Worm (Caenorhabditis elegans) whole organism, young adult: ENCODE results near the gene Y82E9BR.10.
"Not testable (repeated sequence)": the region's sequence is repeated elsewhere in the genome, so short reads cannot be mapped to it uniquely, and the experiment has no call there.

ENCODE experiments used
- F23B12.7 ChIP-seq: sonication (generic microtip); optimal IDR thresholded peaks from 2 replicates; lab custom pipeline; 2017; ENCODE audit warnings: missing genetic modification characterization, mild to moderate bottlenecking, missing compliant biosample characterization, antibody characterized with exemption, moderate library complexity; ENCODE audit not compliant: insufficient read depth
- Y95B8A.8 ChIP-seq: fragments of 200-800 bp; sonication (Bioruptor generic); IDR thresholded peaks from 2 replicates; pipeline ENCODE4 v1.3.6; 2022; ENCODE audit warnings: missing genetic modification reagents, missing genetic modification characterization, missing compliant biosample characterization
- dpl-1 ChIP-seq: fragments of 150-350 bp; optimal IDR thresholded peaks from 2 replicates; lab custom pipeline; 2014; ENCODE audit warnings: missing biosample characterization, missing genetic modification reagents, missing genetic modification characterization
- gei-17 ChIP-seq: fragments of 200-800 bp; sonication (Bioruptor generic); optimal IDR thresholded peaks from 2 replicates; lab custom pipeline; 2018; ENCODE audit warnings: mild to moderate bottlenecking, missing genetic modification characterization, missing compliant biosample characterization
- lir-1 ChIP-seq: fragments of 200-800 bp; sonication (Bioruptor generic); conservative IDR thresholded peaks from 2 replicates; pipeline ENCODE4 v1.3.6; 2022; ENCODE audit warnings: missing genetic modification reagents, missing genetic modification characterization, missing compliant biosample characterization
- pha-4 ChIP-seq: fragments of 150-350 bp; sonication (generic microtip); optimal IDR thresholded peaks from 2 replicates; lab custom pipeline; 2014; ENCODE audit warnings: missing biosample characterization, missing genetic modification reagents, missing genetic modification characterization
- snpc-4 ChIP-seq, 5 experiments: fragments of 150-350 bp in 1 of 5; sonication (generic microtip) in 4 of 5; optimal IDR thresholded peaks; 2 replicates each; lab custom pipeline; 2014 to 2018; ENCODE audit warnings: missing genetic modification characterization in 5 of 5, missing biosample characterization in 3 of 5, antibody characterized with exemption in 2 of 5, mild to moderate bottlenecking in 2 of 5, missing compliant biosample characterization in 2 of 5, missing genotype in 2 of 5, moderate library complexity in 2 of 5, missing genetic modification reagents in 1 of 5
- unc-130 ChIP-seq: sonication (generic microtip); optimal IDR thresholded peaks from 2 replicates; lab custom pipeline; 2016; ENCODE audit warnings: missing genetic modification reagents, missing genetic modification characterization, missing compliant biosample characterization
- unc-62 ChIP-seq: fragments of 150-350 bp; optimal IDR thresholded peaks from 2 replicates; lab custom pipeline; 2014; ENCODE audit warnings: missing biosample characterization, missing genetic modification reagents, missing genetic modification characterization
- ztf-22 ChIP-seq: fragments of 200-800 bp; sonication (Bioruptor generic); optimal IDR thresholded peaks from 2 replicates; lab custom pipeline; 2018; ENCODE audit warnings: mild to moderate bottlenecking, missing genetic modification characterization, moderate library complexity, missing compliant biosample characterization

ce11 chrIII:1420357-1420814, 45.0 kb upstream of the Y82E9BR.10 start:
- not testable (repeated sequence) for TF ChIP-seq pha-4 (tag; lab: Kevin White, UChicago); F23B12.7 (tag; lab: Kevin White, UChicago); ztf-22 (GFP tag; lab: Kevin White, UChicago); unc-62 (GFP tag; lab: Kevin White, UChicago); gei-17 (GFP tag; lab: Kevin White, UChicago); unc-130 (GFP tag; lab: Kevin White, UChicago); snpc-4 (GFP tag; optimal IDR thresholded peaks at IDR 0.05; lab: Kevin White, UChicago); snpc-4 (tag; optimal IDR thresholded peaks at IDR 0.05; lab: Kevin White, UChicago); Y95B8A.8 (GFP tag; lab: Robert Waterston, UW); lir-1 (GFP tag; lab: Robert Waterston, UW)
- TF ChIP-seq dpl-1 (GFP tag; lab: Kevin White, UChicago), result peak; percentile 41
